Worm (Caenorhabditis elegans): ENCODE measurements around the gene Y54G2A.11.
A peak's percentile ranks its signal among the peaks of the same experiment; 100 is the strongest.
"Not testable (repeated sequence)": the region's sequence is repeated elsewhere in the genome, so short reads cannot be mapped to it uniquely, and the experiment has no call there.

Gene Y54G2A.11

DNA sequence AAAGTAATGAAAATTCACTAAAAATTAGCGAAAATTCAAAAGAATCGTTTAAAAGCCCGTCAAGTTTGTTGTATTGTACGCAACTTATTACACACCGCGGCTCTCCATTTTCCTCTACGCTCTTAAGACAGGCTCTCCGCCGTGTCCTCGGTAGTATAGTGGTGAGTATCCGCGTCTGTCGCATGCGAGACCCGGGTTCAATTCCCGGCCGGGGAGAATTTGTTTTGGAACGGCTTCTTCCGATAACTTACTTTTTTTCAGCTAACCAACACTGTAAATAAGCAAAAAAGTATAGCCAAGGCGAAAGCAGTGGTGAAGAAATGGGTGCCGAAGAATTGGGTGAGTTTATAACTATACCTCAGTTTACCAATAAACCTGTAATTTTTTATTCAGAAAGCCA, 30.6 kb upstream of the Y54G2A.11 start (continued):
- TF ChIP-seq zfp-3 (GFP tag; conservative IDR thresholded peaks at IDR 0.05) (no peak), madf-9 (GFP tag; conservative IDR thresholded peaks at IDR 0.05) (peak; percentile 68; the same call in 1 of the 2 replicates), unc-130 (GFP tag; optimal IDR thresholded peaks at IDR 0.05) (no peak), hlh-11 (tag; optimal IDR thresholded peaks at IDR 0.05) (peak; percentile 5), hif-1 (tag; optimal IDR thresholded peaks at IDR 0.05) (no peak), duxl-1 (tag; optimal IDR thresholded peaks at IDR 0.05; ENCODE audit: poor library complexity) (no peak), daf-12 (tag; optimal IDR thresholded peaks at IDR 0.05) (no peak), nhr-41 (GFP tag; IDR thresholded peaks at IDR 0.05) (no peak), dve-1 (tag; optimal IDR thresholded peaks at IDR 0.05; ENCODE audit: insufficient read depth) (peak; percentile 13), saeg-2 (GFP tag; IDR thresholded peaks at IDR 0.05) (no peak), nhr-237 (tag; optimal IDR thresholded peaks at IDR 0.05) (no peak), lin-13 (GFP tag; optimal IDR thresholded peaks at IDR 0.05) (peak; percentile 3)

DNA sequence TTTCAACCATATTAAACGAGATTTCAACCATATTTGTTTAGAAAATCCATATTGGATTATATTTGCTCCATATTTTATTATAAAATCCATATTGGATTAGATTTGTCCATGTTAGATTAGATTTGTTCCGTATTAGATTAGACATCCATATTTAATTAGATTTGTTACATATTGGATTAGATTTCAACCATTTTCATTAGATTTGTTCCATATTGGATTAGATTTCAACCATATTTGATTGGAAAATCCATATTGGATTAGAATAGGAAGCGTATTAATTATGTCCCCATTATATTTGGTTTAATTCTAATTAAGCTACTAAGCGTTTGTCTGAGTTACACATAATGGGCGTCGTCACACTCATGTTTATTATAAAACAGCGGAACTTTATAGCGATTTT, 30.0 kb upstream of the Y54G2A.11 start, which contains the start of gene Y54G2A.44:
Gene Y54G2A.44, plus strand, starts transcription at position 301 of the 400 bp plus-strand sequence.
- not testable (repeated sequence) for TF ChIP-seq ceh-32 (tag; optimal IDR thresholded peaks at IDR 0.05; ENCODE audit: poor library complexity); nhr-10 (tag; optimal IDR thresholded peaks at IDR 0.05); daf-12 (tag; optimal IDR thresholded peaks at IDR 0.05)

DNA sequence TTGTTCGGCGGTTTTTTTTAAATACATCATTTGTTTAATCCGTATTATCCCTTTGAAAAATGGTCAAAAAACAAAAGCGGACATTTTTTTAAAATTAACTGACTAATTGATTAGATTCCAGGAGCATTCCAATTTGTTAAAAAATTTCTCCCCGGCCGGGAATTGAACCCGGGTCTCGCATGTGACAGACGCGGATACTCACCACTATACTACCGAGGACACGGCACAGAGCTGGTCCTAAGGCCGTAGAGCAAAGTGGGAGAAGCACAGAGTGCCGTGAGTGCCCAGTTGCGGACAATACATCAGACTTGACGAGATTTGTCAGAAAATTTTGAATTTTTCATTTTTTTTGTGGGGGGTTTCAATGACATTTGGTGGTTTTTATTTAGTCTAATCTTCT, 29.4 kb upstream of the Y54G2A.11 start:
- TF ChIP-seq ceh-28 (tag; optimal IDR thresholded peaks at IDR 0.05) = no peak
- no peak for TF ChIP-seq sdz-12 (GFP tag; optimal IDR thresholded peaks at IDR 0.05)
- peak; percentile 61; the same call in 1 of the 2 replicates for TF ChIP-seq saeg-2 (GFP tag; IDR thresholded peaks at IDR 0.05)
- TF ChIP-seq unc-39 (tag; optimal IDR thresholded peaks at IDR 0.05) = no peak
- no peak for TF ChIP-seq nhr-10 (tag; optimal IDR thresholded peaks at IDR 0.05)
- TF ChIP-seq T26A8.4 (GFP tag; IDR thresholded peaks at IDR 0.05) = no peak; the same call in 1 of the 2 replicates
- no peak for TF ChIP-seq cey-2 (tag; optimal IDR thresholded peaks at IDR 0.05; ENCODE audit: borderline replicate concordance, insufficient read depth)
- no peak for TF ChIP-seq nhr-6 (tag; optimal IDR thresholded peaks at IDR 0.05)
- no peak for TF ChIP-seq snpc-4 (tag; optimal IDR thresholded peaks at IDR 0.05)
- TF ChIP-seq tag-97 (GFP tag; IDR thresholded peaks at IDR 0.05) = no peak
- TF ChIP-seq egl-27 (tag; optimal IDR thresholded peaks at IDR 0.05) = no peak
- TF ChIP-seq dmd-6 (GFP tag; IDR thresholded peaks at IDR 0.05) = peak; percentile 36; the same call in 1 of the 2 replicates
- TF ChIP-seq hlh-30 (tag; optimal IDR thresholded peaks at IDR 0.05; ENCODE audit: insufficient read depth) = peak; percentile 81
- TF ChIP-seq F49E8.2 (tag; optimal IDR thresholded peaks at IDR 0.05; ENCODE audit: borderline replicate concordance) = peak; percentile 23
- TF ChIP-seq daf-8 (GFP tag; IDR thresholded peaks at IDR 0.05) = no peak
- TF ChIP-seq php-3 (GFP tag; IDR thresholded peaks at IDR 0.05) = 0 out of 2 replicates have a peak, but pooled peaks have one; percentile 38
- no peak for TF ChIP-seq lin-15B (tag; optimal IDR thresholded peaks at IDR 0.05)
- TF ChIP-seq dve-1 (tag; optimal IDR thresholded peaks at IDR 0.05; ENCODE audit: insufficient read depth) = peak; percentile 66
- peak; percentile 85 for TF ChIP-seq vab-7 (GFP tag; IDR thresholded peaks at IDR 0.05)
- TF ChIP-seq nhr-48 (tag; optimal IDR thresholded peaks at IDR 0.05) = no peak
- peak; percentile 65 for TF ChIP-seq Y48G9A.11 (GFP tag; IDR thresholded peaks at IDR 0.05)
- TF ChIP-seq skn-1 (tag; optimal IDR thresholded peaks at IDR 0.05) = no peak
- no peak for TF ChIP-seq ztf-7 (tag; optimal IDR thresholded peaks at IDR 0.05)
- TF ChIP-seq F10B5.3 (tag; optimal IDR thresholded peaks at IDR 0.05) = no peak
- TF ChIP-seq F26F4.8 (GFP tag; conservative IDR thresholded peaks at IDR 0.05) = peak; percentile 89
- TF ChIP-seq zfp-2 (tag; optimal IDR thresholded peaks at IDR 0.05) = no peak
- TF ChIP-seq attf-4 (tag; optimal IDR thresholded peaks at IDR 0.05) = no peak
- peak; percentile 78 for TF ChIP-seq lim-7 (GFP tag; IDR thresholded peaks at IDR 0.05)
- no peak for TF ChIP-seq fos-1 (tag; optimal IDR thresholded peaks at IDR 0.05)
- peak; percentile 72; the same call in 1 of the 2 replicates for TF ChIP-seq zfp-3 (GFP tag; conservative IDR thresholded peaks at IDR 0.05)
- TF ChIP-seq nhr-111 (GFP tag; optimal IDR thresholded peaks at IDR 0.05) = no peak
- peak; percentile 55 for TF ChIP-seq snpc-1.2 (GFP tag; IDR thresholded peaks at IDR 0.05)
- TF ChIP-seq rbr-2 (tag; optimal IDR thresholded peaks at IDR 0.05) = no peak
- no peak for TF ChIP-seq spr-3 (GFP tag; optimal IDR thresholded peaks at IDR 0.05)
- peak; percentile 47; the same call in 1 of the 2 replicates for TF ChIP-seq hmg-1.1 (GFP tag; IDR thresholded peaks at IDR 0.05)
- TF ChIP-seq R02D3.7 (tag; optimal IDR thresholded peaks at IDR 0.05) = no peak
- no peak for TF ChIP-seq ces-1 (GFP tag; optimal IDR thresholded peaks at IDR 0.05)
